Fruit fly (Drosophila melanogaster) whole organism, embryonic: ENCODE measurements around the gene CG15643.

ENCODE experiments used
- Ada2b ChIP-seq: fragments of 200-800 bp; sonication (Bioruptor generic); IDR thresholded peaks from 2 replicates; pipeline ENCODE4 v1.3.6; 2022; ENCODE audit warnings: missing biosample characterization, missing genetic modification characterization
- Asciz ChIP-seq: fragments of 200-800 bp; sonication (Bioruptor generic); optimal IDR thresholded peaks from 2 replicates; lab custom pipeline; 2017; ENCODE audit warnings: missing biosample characterization, mild to moderate bottlenecking, missing genetic modification characterization, missing genetic modification reagents
- Blimp-1 ChIP-seq: fragments of 200-800 bp; sonication (Bioruptor generic); optimal IDR thresholded peaks from 3 replicates; lab custom pipeline; 2018; ENCODE audit warnings: missing biosample characterization, missing genetic modification characterization, mild to moderate bottlenecking, moderate library complexity, missing genetic modification reagents
- C15 ChIP-seq: fragments of 200-800 bp; sonication (Bioruptor generic); IDR thresholded peaks from 3 replicates; pipeline ENCODE4 v1.3.6; 2022; ENCODE audit warnings: missing biosample characterization, missing genetic modification characterization
- CG10462 ChIP-seq: fragments of 200-800 bp; sonication (Bioruptor generic); optimal IDR thresholded peaks from 2 replicates; lab custom pipeline; 2016; ENCODE audit warnings: missing biosample characterization, missing genetic modification characterization
- CG11093 ChIP-seq: fragments of 200-800 bp; sonication (Bioruptor generic); IDR thresholded peaks from 3 replicates; pipeline ENCODE4 v1.3.6; 2022; ENCODE audit warnings: missing biosample characterization, missing genetic modification characterization
- CG11723 ChIP-seq: fragments of 200-800 bp; sonication (Bioruptor generic); optimal IDR thresholded peaks from 2 replicates; lab custom pipeline; 2017; ENCODE audit warnings: missing biosample characterization, mild to moderate bottlenecking, missing genetic modification characterization
- CG12769 ChIP-seq: fragments of 200-800 bp; sonication (Bioruptor generic); optimal IDR thresholded peaks from 2 replicates; lab custom pipeline; 2019; ENCODE audit warnings: missing biosample characterization, mild to moderate bottlenecking, missing genetic modification characterization, moderate library complexity
- CG14965 ChIP-seq: fragments of 200-800 bp; sonication (Bioruptor generic); optimal IDR thresholded peaks from 2 replicates; lab custom pipeline; 2016; ENCODE audit warnings: missing biosample characterization, missing genetic modification characterization, borderline replicate concordance
- CG15011 ChIP-seq: fragments of 200-800 bp; sonication (Bioruptor generic); optimal IDR thresholded peaks from 3 replicates; lab custom pipeline; 2018; ENCODE audit warnings: missing biosample characterization, mild to moderate bottlenecking, missing genetic modification characterization
- CG17829 ChIP-seq: fragments of 200-800 bp; optimal IDR thresholded peaks from 2 replicates; lab custom pipeline; 2019; ENCODE audit warnings: missing biosample characterization, mild to moderate bottlenecking, missing genetic modification characterization, moderate library complexity
- CG30431 ChIP-seq: fragments of 200-800 bp; sonication (Bioruptor generic); optimal IDR thresholded peaks from 2 replicates; lab custom pipeline; 2017; ENCODE audit warnings: missing biosample characterization, missing genetic modification characterization
- CG32532 ChIP-seq: fragments of 200-800 bp; sonication (Bioruptor generic); IDR thresholded peaks from 2 replicates; pipeline ENCODE4 v1.3.6; 2022; ENCODE audit warnings: missing biosample characterization, missing genetic modification characterization
- CG3726 ChIP-seq: fragments of 200-800 bp; sonication (Bioruptor generic); IDR thresholded peaks from 3 replicates; pipeline ENCODE4, ENCODE4 v1.3.6; 2022; ENCODE audit warnings: missing biosample characterization, missing genetic modification characterization
- CG5245 ChIP-seq: fragments of 200-800 bp; sonication (Bioruptor generic); optimal IDR thresholded peaks from 3 replicates; lab custom pipeline; 2016; ENCODE audit warnings: missing biosample characterization, missing genetic modification characterization
- CG5953 ChIP-seq: fragments of 200-800 bp; sonication (Bioruptor generic); IDR thresholded peaks from 2 replicates; pipeline ENCODE4 v1.3.6; 2022; ENCODE audit warnings: missing biosample characterization, missing genetic modification characterization
- CG6854 ChIP-seq: fragments of 200-800 bp; sonication (Bioruptor generic); optimal IDR thresholded peaks from 3 replicates; lab custom pipeline; 2017; ENCODE audit warnings: missing biosample characterization, mild to moderate bottlenecking, missing genetic modification characterization
- CG7987 ChIP-seq: fragments of 200-800 bp; sonication (Bioruptor generic); optimal IDR thresholded peaks from 2 replicates; lab custom pipeline; 2018; ENCODE audit warnings: missing biosample characterization, mild to moderate bottlenecking, missing genetic modification characterization, moderate library complexity
- CG9215 ChIP-seq: fragments of 200-800 bp; sonication (Bioruptor generic); IDR thresholded peaks from 2 replicates; pipeline ENCODE4 v1.3.6; 2022; ENCODE audit warnings: missing biosample characterization, missing genetic modification characterization
- CG9609 ChIP-seq: fragments of 200-800 bp; sonication (Bioruptor generic); optimal IDR thresholded peaks from 3 replicates; lab custom pipeline; 2016; ENCODE audit warnings: missing biosample characterization, missing genetic modification characterization
- CTCF ChIP-seq: fragments of 200-800 bp; sonication (Bioruptor generic); optimal IDR thresholded peaks from 2 replicates; lab custom pipeline; 2017; ENCODE audit warnings: missing biosample characterization, mild to moderate bottlenecking, missing genetic modification characterization, moderate library complexity
- Dip2 ChIP-seq: fragments of 200-800 bp; sonication (Bioruptor generic); IDR thresholded peaks from 2 replicates; pipeline ENCODE4 v1.3.6; 2022; ENCODE audit warnings: missing biosample characterization, missing genetic modification characterization
- HLH54F ChIP-seq: fragments of 200-800 bp; sonication (Bioruptor generic); optimal IDR thresholded peaks from 3 replicates; lab custom pipeline; 2016; ENCODE audit warnings: missing biosample characterization, missing genetic modification characterization
- Hr3 ChIP-seq: fragments of 200-800 bp; sonication (Bioruptor generic); optimal IDR thresholded peaks from 3 replicates; lab custom pipeline; 2016; ENCODE audit warnings: missing biosample characterization, missing genetic modification characterization
- Kr ChIP-seq: fragments of 200-800 bp; sonication (Bioruptor generic); optimal IDR thresholded peaks from 2 replicates; lab custom pipeline; 2017; ENCODE audit warnings: missing biosample characterization, mild to moderate bottlenecking, missing genetic modification characterization
- MTF-1 ChIP-seq: fragments of 200-800 bp; sonication (Bioruptor generic); optimal IDR thresholded peaks from 2 replicates; lab custom pipeline; 2018; ENCODE audit warnings: missing biosample characterization, mild to moderate bottlenecking, missing genetic modification characterization, borderline replicate concordance
- Mad ChIP-seq: fragments of 200-800 bp; sonication (Bioruptor generic); optimal IDR thresholded peaks from 2 replicates; lab custom pipeline; 2016; ENCODE audit warnings: missing biosample characterization, missing genetic modification characterization
- Mrtf ChIP-seq: fragments of 200-800 bp; sonication (Bioruptor generic); IDR thresholded peaks from 3 replicates; pipeline ENCODE4 v1.3.6; 2022; ENCODE audit warnings: missing biosample characterization, missing genetic modification characterization
- Opbp ChIP-seq: fragments of 200-800 bp; sonication (Bioruptor generic); IDR thresholded peaks from 3 replicates; pipeline ENCODE4 v1.3.6; 2022; ENCODE audit warnings: missing biosample characterization, missing genetic modification characterization; ENCODE audit not compliant: partially characterized antibody
- Six4 ChIP-seq: fragments of 200-800 bp; sonication (Bioruptor generic); optimal IDR thresholded peaks from 2 replicates; lab custom pipeline; 2016; ENCODE audit warnings: missing biosample characterization, missing genetic modification characterization
- Sry-β ChIP-seq: fragments of 200-800 bp; sonication (Bioruptor generic); optimal IDR thresholded peaks from 2 replicates; lab custom pipeline; 2018; ENCODE audit warnings: missing biosample characterization, mild to moderate bottlenecking, missing genetic modification characterization, moderate library complexity
- ara ChIP-seq: fragments of 200-800 bp; sonication (Bioruptor generic); IDR thresholded peaks from 2 replicates; pipeline ENCODE4 v1.3.6; 2022; ENCODE audit warnings: missing biosample characterization, missing genetic modification characterization
- cas ChIP-seq: fragments of 200-800 bp; sonication (Bioruptor generic); IDR thresholded peaks from 2 replicates; pipeline ENCODE4 v1.3.6; 2022; ENCODE audit warnings: missing biosample characterization, missing genetic modification characterization
- cg ChIP-seq: fragments of 200-800 bp; sonication (Bioruptor generic); optimal IDR thresholded peaks from 3 replicates; lab custom pipeline; 2019; ENCODE audit warnings: missing biosample characterization, mild to moderate bottlenecking, missing genetic modification characterization, moderate library complexity
- dmrt11E ChIP-seq: fragments of 200-800 bp; sonication (Bioruptor generic); optimal IDR thresholded peaks from 3 replicates; lab custom pipeline; 2018; ENCODE audit warnings: missing biosample characterization, mild to moderate bottlenecking, missing genetic modification characterization, moderate library complexity
- gro ChIP-seq: fragments of 200-800 bp; sonication (Bioruptor generic); optimal IDR thresholded peaks from 2 replicates; lab custom pipeline; 2016; ENCODE audit warnings: missing biosample characterization, missing genetic modification characterization
- gsb ChIP-seq: fragments of 200-800 bp; sonication (Bioruptor generic); IDR thresholded peaks from 2 replicates; pipeline ENCODE4 v1.3.6; 2022; ENCODE audit warnings: missing biosample characterization, missing genetic modification characterization
- gsb-n ChIP-seq: fragments of 200-800 bp; sonication (Bioruptor generic); optimal IDR thresholded peaks from 3 replicates; lab custom pipeline; 2018; ENCODE audit warnings: missing biosample characterization, mild to moderate bottlenecking, missing genetic modification characterization
- h ChIP-seq: fragments of >200 bp; optimal IDR thresholded peaks from 2 replicates; lab custom pipeline; 2017
- inv ChIP-seq: fragments of 200-800 bp; sonication (Bioruptor generic); IDR thresholded peaks from 2 replicates; pipeline ENCODE4 v1.3.6; 2022; ENCODE audit warnings: missing biosample characterization, missing genetic modification characterization; ENCODE audit not compliant: partially characterized antibody
- ken ChIP-seq: fragments of 200-800 bp; sonication (Bioruptor generic); IDR thresholded peaks from 3 replicates; pipeline ENCODE4 v1.3.6; 2022; ENCODE audit warnings: missing biosample characterization, missing genetic modification characterization
- lmd ChIP-seq: fragments of 200-800 bp; sonication (Bioruptor generic); IDR thresholded peaks from 2 replicates; pipeline ENCODE4 v1.3.6; 2022; ENCODE audit warnings: missing biosample characterization, missing genetic modification characterization
- odd ChIP-seq: fragments of 200-800 bp; sonication (Bioruptor generic); optimal IDR thresholded peaks from 2 replicates; lab custom pipeline; 2017; ENCODE audit warnings: missing biosample characterization, mild to moderate bottlenecking, missing genetic modification characterization
- pho ChIP-seq: fragments of 200-800 bp; sonication (Bioruptor generic); optimal IDR thresholded peaks from 2 replicates; lab custom pipeline; 2016; ENCODE audit warnings: missing biosample characterization, missing genetic modification characterization
- phol ChIP-seq: fragments of 200-800 bp; sonication (Bioruptor generic); optimal IDR thresholded peaks from 3 replicates; lab custom pipeline; 2018; ENCODE audit warnings: missing biosample characterization, mild to moderate bottlenecking, missing genetic modification characterization, moderate library complexity
- pnt ChIP-seq: fragments of 200-800 bp; sonication (Bioruptor generic); optimal IDR thresholded peaks from 3 replicates; lab custom pipeline; 2016; ENCODE audit warnings: missing biosample characterization, missing genetic modification characterization
- row ChIP-seq: fragments of 200-800 bp; sonication (Bioruptor generic); IDR thresholded peaks from 3 replicates; pipeline ENCODE4 v1.3.6; 2022; ENCODE audit warnings: missing biosample characterization, missing genetic modification characterization
- salm ChIP-seq: fragments of 200-800 bp; sonication (Bioruptor generic); optimal IDR thresholded peaks from 2 replicates; lab custom pipeline; 2018; ENCODE audit warnings: missing biosample characterization, mild to moderate bottlenecking, missing genetic modification characterization
- sima ChIP-seq: fragments of 200-800 bp; sonication (Bioruptor generic); optimal IDR thresholded peaks from 2 replicates; lab custom pipeline; 2016; ENCODE audit warnings: missing biosample characterization, missing genetic modification characterization
- sna ChIP-seq: fragments of 200-800 bp; sonication (Bioruptor generic); IDR thresholded peaks from 2 replicates; pipeline ENCODE4 v1.3.6; 2022; ENCODE audit warnings: missing biosample characterization, missing genetic modification characterization; ENCODE audit not compliant: partially characterized antibody
- sqz ChIP-seq: fragments of 200-800 bp; sonication (Bioruptor generic); optimal IDR thresholded peaks from 3 replicates; lab custom pipeline; 2018; ENCODE audit warnings: missing biosample characterization, mild to moderate bottlenecking, missing genetic modification characterization
- wor ChIP-seq: fragments of 200-800 bp; sonication (Bioruptor generic); IDR thresholded peaks from 2 replicates; pipeline ENCODE4 v1.3.6; 2022; ENCODE audit warnings: missing biosample characterization, missing genetic modification characterization

CG15643 gene

DNA sequence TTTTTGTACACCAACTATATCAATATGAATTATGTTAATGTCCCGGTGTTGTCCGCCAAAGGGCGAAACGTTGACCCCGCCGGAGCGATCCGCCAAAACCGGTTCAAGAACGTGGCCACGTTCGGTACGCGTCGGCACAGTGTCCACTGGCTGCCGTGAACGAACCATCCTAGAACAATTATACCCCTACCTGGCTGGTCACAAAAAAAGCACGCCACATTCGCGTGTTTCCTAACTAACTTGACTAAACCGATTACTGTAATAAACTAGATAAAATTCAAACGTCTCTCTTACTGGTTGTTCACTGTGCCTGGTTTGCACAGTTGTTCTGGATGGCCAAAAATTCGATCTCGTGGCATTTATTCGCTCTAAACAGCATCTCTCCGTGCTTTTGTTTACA is 7.6 kb upstream of the CG15643 start (continued):
- no peak for TF ChIP-seq sna (GFP tag; lab: Robert Waterston, UW)
- TF ChIP-seq dmrt11E = peak; percentile 87
- TF ChIP-seq CG9215 (GFP tag; lab: Robert Waterston, UW) = peak; percentile 97
- TF ChIP-seq CG5953 = peak; percentile 84
- no peak for TF ChIP-seq CG15011 (GFP tag; lab: Kevin White, UChicago)
- peak; percentile 88 for TF ChIP-seq odd (GFP tag; lab: Kevin White, UChicago)
- TF ChIP-seq C15 (GFP tag; lab: Robert Waterston, UW) = peak; percentile 75; the same call in 2 of the 3 replicates
- peak; percentile 89 for TF ChIP-seq cas (GFP tag; lab: Robert Waterston, UW)
- TF ChIP-seq gro = peak; percentile 95
- TF ChIP-seq CG3726 (GFP tag; lab: Robert Waterston, UW) = peak; percentile 68; the same call in 1 of the 3 replicates
- peak; percentile 90 for TF ChIP-seq CG9609 (GFP tag; lab: Kevin White, UChicago)
- peak; percentile 93 for TF ChIP-seq Mrtf
- peak; percentile 77 for TF ChIP-seq sima
- TF ChIP-seq ken (GFP tag; lab: Robert Waterston, UW) = peak; percentile 91
- TF ChIP-seq CG10462 (GFP tag; lab: Kevin White, UChicago) = peak; percentile 54
- TF ChIP-seq salm (tag; lab: Kevin White, UChicago) = peak; percentile 75
- peak; percentile 79 for TF ChIP-seq CG6854 (GFP tag; lab: Kevin White, UChicago)
- TF ChIP-seq Opbp (GFP tag; lab: Robert Waterston, UW) = no peak
- TF ChIP-seq CG7987 = peak; percentile 82
- peak; percentile 95 for TF ChIP-seq lmd (GFP tag; lab: Robert Waterston, UW)
- TF ChIP-seq CG5245 (GFP tag; lab: Kevin White, UChicago) = peak; percentile 92
- peak; percentile 57 for TF ChIP-seq CG14965 (GFP tag; lab: Kevin White, UChicago)
- TF ChIP-seq wor (GFP tag; lab: Robert Waterston, UW) = peak; percentile 70
- no peak; the same call in 1 of the 2 replicates for TF ChIP-seq Dip2 (GFP tag; lab: Robert Waterston, UW)
- TF ChIP-seq Blimp-1 (GFP tag; lab: Kevin White, UChicago) = peak; percentile 85
- peak; percentile 94 for TF ChIP-seq HLH54F (GFP tag; lab: Kevin White, UChicago)
- peak; percentile 28 for TF ChIP-seq CTCF (GFP tag; lab: Kevin White, UChicago)
- peak; percentile 97 for TF ChIP-seq CG32532 (GFP tag; lab: Robert Waterston, UW)
- peak; percentile 94 for TF ChIP-seq row (GFP tag; lab: Robert Waterston, UW)
- peak; percentile 83 for TF ChIP-seq Hr3 (GFP tag; lab: Kevin White, UChicago)
- TF ChIP-seq pho = peak; percentile 90
- TF ChIP-seq Ada2b (GFP tag; lab: Robert Waterston, UW) = peak; percentile 95
- TF ChIP-seq Mad (GFP tag; lab: Kevin White, UChicago) = peak; percentile 92
- peak; percentile 83; the same call in 2 of the 3 replicates for TF ChIP-seq CG11093 (GFP tag; lab: Robert Waterston, UW)
- TF ChIP-seq pnt (GFP tag; lab: Kevin White, UChicago) = peak; percentile 91
- TF ChIP-seq cg (GFP tag; lab: Kevin White, UChicago) = no peak
- TF ChIP-seq Sry-β (GFP tag; lab: Kevin White, UChicago) = peak; percentile 21
- peak; percentile 84 for TF ChIP-seq phol (tag; lab: Kevin White, UChicago)
- peak; percentile 93 for TF ChIP-seq gsb
- no peak for TF ChIP-seq gsb-n
- no peak for TF ChIP-seq sqz (GFP tag; lab: Kevin White, UChicago)
- TF ChIP-seq h (lab: Kevin White, UChicago) = no peak
- TF ChIP-seq CG17829 (tag; lab: Kevin White, UChicago) = peak; percentile 89
- TF ChIP-seq Asciz (GFP tag; lab: Kevin White, UChicago) = peak; percentile 75
- peak; percentile 76 for TF ChIP-seq Six4 (GFP tag; lab: Kevin White, UChicago)
- TF ChIP-seq MTF-1 = peak; percentile 87
- no peak for TF ChIP-seq CG12769 (tag; lab: Kevin White, UChicago)
- peak; percentile 92 for TF ChIP-seq ara (GFP tag; lab: Robert Waterston, UW)
- TF ChIP-seq Kr = no peak
- peak; percentile 91 for TF ChIP-seq CG30431 (GFP tag; lab: Kevin White, UChicago)
- peak; percentile 83 for TF ChIP-seq CG11723 (GFP tag; lab: Kevin White, UChicago)
- no peak for TF ChIP-seq inv (GFP tag; lab: Robert Waterston, UW)
